Fruit fly (Drosophila melanogaster) whole organism, prepupa: ENCODE results near the gene niki.

ENCODE experiments used
- Blimp-1 ChIP-seq: fragments of 200-800 bp; sonication (Bioruptor generic); optimal IDR thresholded peaks from 3 replicates; lab custom pipeline; 2017; ENCODE audit warnings: missing biosample characterization, missing genetic modification characterization, mild to moderate bottlenecking, moderate library complexity, missing genetic modification reagents
- CG11762 ChIP-seq: fragments of 200-800 bp; sonication (Bioruptor generic); optimal IDR thresholded peaks from 3 replicates; lab custom pipeline; 2016; ENCODE audit warnings: missing biosample characterization, missing genetic modification characterization; ENCODE audit not compliant: insufficient read depth
- CG11902 ChIP-seq: fragments of 200-800 bp; sonication (Bioruptor generic); optimal IDR thresholded peaks from 3 replicates; lab custom pipeline; 2016; ENCODE audit warnings: missing biosample characterization, missing genetic modification characterization
- CG15336 ChIP-seq: fragments of 200-800 bp; sonication (Bioruptor generic); IDR thresholded peaks from 2 replicates; pipeline ENCODE4 v1.3.6; 2022; ENCODE audit warnings: missing biosample characterization, missing genetic modification characterization
- CG1621 ChIP-seq: fragments of 200-800 bp; sonication (Bioruptor generic); optimal IDR thresholded peaks from 3 replicates; lab custom pipeline; 2018; ENCODE audit warnings: missing biosample characterization, mild to moderate bottlenecking, missing genetic modification characterization
- CG16779 ChIP-seq: fragments of 200-800 bp; sonication (Bioruptor generic); optimal IDR thresholded peaks from 3 replicates; lab custom pipeline; 2017; ENCODE audit warnings: missing biosample characterization, mild to moderate bottlenecking, missing genetic modification characterization
- CG3032 ChIP-seq: fragments of 200-800 bp; optimal IDR thresholded peaks from 2 replicates; lab custom pipeline; 2019; ENCODE audit warnings: missing biosample characterization, mild to moderate bottlenecking, missing genetic modification characterization, moderate library complexity
- CG31627 ChIP-seq: fragments of 200-800 bp; sonication (Bioruptor generic); optimal IDR thresholded peaks from 3 replicates; lab custom pipeline; 2016; ENCODE audit warnings: missing biosample characterization, missing genetic modification characterization
- CG4318 ChIP-seq: fragments of 200-800 bp; sonication (Bioruptor generic); optimal IDR thresholded peaks from 3 replicates; lab custom pipeline; 2017; ENCODE audit warnings: missing biosample characterization, mild to moderate bottlenecking, missing genetic modification characterization
- CG6276 ChIP-seq: fragments of 200-800 bp; sonication (Bioruptor generic); optimal IDR thresholded peaks from 2 replicates; lab custom pipeline; 2017; ENCODE audit warnings: missing biosample characterization, mild to moderate bottlenecking, missing genetic modification characterization
- CG6792 ChIP-seq: fragments of 200-800 bp; sonication (Bioruptor generic); optimal IDR thresholded peaks from 3 replicates; lab custom pipeline; 2016; ENCODE audit warnings: missing biosample characterization, missing genetic modification characterization
- CG6854 ChIP-seq: fragments of 200-800 bp; sonication (Bioruptor generic); optimal IDR thresholded peaks from 2 replicates; lab custom pipeline; 2017; ENCODE audit warnings: missing biosample characterization, mild to moderate bottlenecking, missing genetic modification characterization
- CG7368 ChIP-seq: fragments of 200-800 bp; sonication (Bioruptor generic); optimal IDR thresholded peaks from 3 replicates; lab custom pipeline; 2016; ENCODE audit warnings: missing biosample characterization, missing genetic modification characterization
- CG8119 ChIP-seq: fragments of 200-800 bp; sonication (Bioruptor generic); IDR thresholded peaks from 3 replicates; pipeline ENCODE4 v1.3.6; 2022; ENCODE audit warnings: missing biosample characterization, missing genetic modification characterization
- CG8632 ChIP-seq: fragments of 200-800 bp; sonication (Bioruptor generic); optimal IDR thresholded peaks from 3 replicates; lab custom pipeline; 2016; ENCODE audit warnings: missing biosample characterization, missing genetic modification characterization
- CG9139 ChIP-seq: fragments of 200-800 bp; sonication (Bioruptor generic); optimal IDR thresholded peaks from 3 replicates; lab custom pipeline; 2017; ENCODE audit warnings: missing biosample characterization, mild to moderate bottlenecking, missing genetic modification characterization
- Eip75B ChIP-seq: fragments of 200-800 bp; sonication (Bioruptor generic); optimal IDR thresholded peaks from 3 replicates; lab custom pipeline; 2016; ENCODE audit warnings: missing biosample characterization, missing genetic modification characterization
- Eip93F ChIP-seq: fragments of 200-800 bp; sonication (Bioruptor generic); optimal IDR thresholded peaks from 2 replicates; lab custom pipeline; 2016; ENCODE audit warnings: missing biosample characterization, mild to moderate bottlenecking, missing genetic modification characterization
- Ets21C ChIP-seq: fragments of 200-800 bp; sonication (Bioruptor generic); optimal IDR thresholded peaks from 3 replicates; lab custom pipeline; 2016; ENCODE audit warnings: missing biosample characterization, missing genetic modification characterization
- Ets96B ChIP-seq: fragments of 200-800 bp; optimal IDR thresholded peaks from 2 replicates; lab custom pipeline; 2019; ENCODE audit warnings: missing biosample characterization, mild to moderate bottlenecking, missing genetic modification characterization, moderate library complexity
- Gug ChIP-seq: fragments of 200-800 bp; sonication (Bioruptor generic); IDR thresholded peaks from 2 replicates; pipeline ENCODE4 v1.3.6; 2022; ENCODE audit warnings: missing biosample characterization, missing genetic modification characterization
- Hr38 ChIP-seq: sonication (Bioruptor generic); optimal IDR thresholded peaks from 2 replicates; lab custom pipeline; 2016; ENCODE audit warnings: missing biosample characterization, missing genetic modification characterization
- Hr39 ChIP-seq: fragments of 200-800 bp; sonication (Bioruptor generic); optimal IDR thresholded peaks from 2 replicates; lab custom pipeline; 2016; ENCODE audit warnings: missing biosample characterization, missing genetic modification characterization
- Met ChIP-seq: fragments of 200-800 bp; sonication (Bioruptor generic); optimal IDR thresholded peaks from 3 replicates; lab custom pipeline; 2016; ENCODE audit warnings: missing biosample characterization, missing genetic modification characterization
- Smox ChIP-seq: fragments of 200-800 bp; sonication (Bioruptor generic); optimal IDR thresholded peaks from 3 replicates; lab custom pipeline; 2016; ENCODE audit warnings: missing biosample characterization, missing genetic modification characterization
- Sox102F ChIP-seq: fragments of 200-800 bp; sonication (Bioruptor generic); optimal IDR thresholded peaks from 2 replicates; lab custom pipeline; 2016; ENCODE audit warnings: missing biosample characterization, mild to moderate bottlenecking, missing genetic modification characterization
- Sox14 ChIP-seq: fragments of 200-800 bp; sonication (Bioruptor generic); optimal IDR thresholded peaks from 3 replicates; lab custom pipeline; 2016; ENCODE audit warnings: missing biosample characterization, missing genetic modification characterization
- Sox15 ChIP-seq: fragments of 200-800 bp; sonication (Bioruptor generic); optimal IDR thresholded peaks from 3 replicates; lab custom pipeline; 2016; ENCODE audit warnings: missing biosample characterization, missing genetic modification characterization
- cyc ChIP-seq: fragments of 200-800 bp; sonication (Bioruptor generic); optimal IDR thresholded peaks from 3 replicates; lab custom pipeline; 2016; ENCODE audit warnings: missing biosample characterization, missing genetic modification characterization
- dsx ChIP-seq: fragments of 200-800 bp; optimal IDR thresholded peaks from 3 replicates; lab custom pipeline; 2019; ENCODE audit warnings: missing biosample characterization, mild to moderate bottlenecking, missing genetic modification characterization, moderate library complexity; ENCODE audit not compliant: poor library complexity, severe bottlenecking
- eg ChIP-seq: fragments of 200-800 bp; sonication (Bioruptor generic); IDR thresholded peaks from 3 replicates; pipeline ENCODE4 v1.3.6; 2022; ENCODE audit warnings: missing biosample characterization, missing genetic modification characterization
- fd59A ChIP-seq: fragments of 200-800 bp; sonication (Bioruptor generic); optimal IDR thresholded peaks from 2 replicates; lab custom pipeline; 2017; ENCODE audit warnings: missing biosample characterization, mild to moderate bottlenecking, missing genetic modification characterization, missing genetic modification reagents
- fd85E ChIP-seq: fragments of 200-800 bp; sonication (Bioruptor generic); optimal IDR thresholded peaks from 3 replicates; lab custom pipeline; 2016; ENCODE audit warnings: missing biosample characterization, missing genetic modification characterization
- lz ChIP-seq: fragments of 200-800 bp; sonication (Bioruptor generic); optimal IDR thresholded peaks from 3 replicates; lab custom pipeline; 2016; ENCODE audit warnings: missing biosample characterization, missing genetic modification characterization
- pdm3 ChIP-seq: fragments of 200-800 bp; sonication (Bioruptor generic); optimal IDR thresholded peaks from 3 replicates; lab custom pipeline; 2016; ENCODE audit warnings: missing biosample characterization, missing genetic modification characterization
- spab ChIP-seq: fragments of 200-800 bp; sonication (Bioruptor generic); optimal IDR thresholded peaks from 2 replicates; lab custom pipeline; 2017; ENCODE audit warnings: missing biosample characterization, mild to moderate bottlenecking, missing genetic modification characterization, missing genetic modification reagents
- ss ChIP-seq, 2 experiments: fragments of 200-800 bp; sonication (Bioruptor generic); optimal IDR thresholded peaks; 2 replicates in 1 of 2; 3 replicates in 1 of 2; lab custom pipeline; 2017 to 2018; ENCODE audit warnings: mild to moderate bottlenecking in 2 of 2, missing biosample characterization in 2 of 2, missing genetic modification characterization in 2 of 2, moderate library complexity in 1 of 2
- svp ChIP-seq: fragments of 200-800 bp; sonication (Bioruptor generic); peaks from one replicate; lab custom pipeline; 2016; ENCODE audit warnings: missing biosample characterization, missing genetic modification characterization
- topi ChIP-seq: fragments of 200-800 bp; sonication (Bioruptor generic); optimal IDR thresholded peaks from 3 replicates; lab custom pipeline; 2016; ENCODE audit warnings: missing biosample characterization, missing genetic modification characterization
- vri ChIP-seq: fragments of 200-800 bp; sonication (Bioruptor generic); optimal IDR thresholded peaks from 3 replicates; lab custom pipeline; 2016; ENCODE audit warnings: missing biosample characterization, mild to moderate bottlenecking, missing genetic modification characterization

niki gene

DNA sequence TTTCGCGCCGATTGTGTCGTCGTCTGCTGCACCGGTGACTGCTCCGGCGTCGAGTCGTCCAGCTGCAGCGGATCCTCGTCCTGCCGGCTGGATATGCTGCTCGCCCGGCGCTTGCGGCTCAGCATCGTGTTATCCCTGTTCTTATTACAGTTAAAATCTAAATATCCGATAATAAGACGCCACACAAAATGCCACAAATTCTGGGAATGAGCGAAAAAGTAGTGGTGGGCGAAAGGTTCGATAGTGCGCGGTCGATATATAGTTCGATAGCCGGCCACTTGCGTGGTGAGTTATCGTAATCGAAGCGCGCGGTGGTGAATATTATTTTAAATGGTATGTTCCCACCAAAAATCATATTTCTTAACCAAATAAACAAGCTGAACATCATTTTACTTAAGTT, 20.4 kb downstream of the niki start, which contains the start of gene polybromo:
polybromo (minus strand) TSS at position 212 of the 400 bp plus-strand sequence.
- TF ChIP-seq CG4318 (no peak), CG3032 (tag; lab: Kevin White, UChicago) (no peak), dsx (GFP tag; lab: Kevin White, UChicago) (no peak), CG6854 (GFP tag; lab: Kevin White, UChicago) (no peak), Ets21C (no peak), lz (no peak), CG7368 (no peak)

DNA sequence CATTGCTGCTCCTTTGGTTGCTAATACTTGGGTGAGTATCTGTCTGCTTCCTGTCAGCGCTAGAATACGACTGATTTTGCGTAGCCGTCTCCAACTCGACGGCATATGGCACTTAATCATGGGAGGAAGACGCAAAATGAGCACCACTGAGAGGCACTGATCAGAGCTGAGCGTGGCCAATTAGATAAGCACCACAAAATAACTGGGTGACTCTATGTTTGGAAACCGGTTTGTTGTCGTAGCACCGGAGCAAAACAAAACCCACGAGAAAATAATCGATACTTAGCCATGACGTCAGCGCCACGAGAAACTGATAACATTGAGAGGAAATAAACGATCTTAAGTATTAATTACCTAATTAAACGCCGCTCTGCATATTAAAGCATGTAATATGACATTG, 25.9 kb downstream of the niki start, which contains the start of gene Ude:
Ude (minus strand) TSS at position 166 of the 400 bp plus-strand sequence.
- TF ChIP-seq vri (GFP tag; lab: Kevin White, UChicago) (peak; percentile 19), svp (GFP tag; lab: Kevin White, UChicago) (no peak)

DNA sequence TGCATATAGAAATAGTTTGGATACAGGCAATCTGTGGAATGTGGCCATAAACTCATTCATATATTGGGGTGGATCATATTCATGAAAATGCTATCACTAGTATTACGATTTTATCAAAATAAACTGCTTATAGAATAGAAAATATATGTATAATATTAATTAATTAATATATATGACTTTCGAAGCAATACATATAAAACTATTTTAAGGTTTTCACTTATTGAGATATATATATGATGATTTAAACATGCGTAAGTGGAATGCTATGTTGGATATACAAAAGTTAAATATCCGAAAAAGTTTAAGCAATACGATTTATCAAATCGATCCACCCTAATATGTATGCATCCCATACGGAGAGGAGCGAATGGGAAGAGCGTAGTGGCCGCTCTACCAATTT, 26.9 kb downstream of the niki start:
- TF ChIP-seq CG8119 (GFP tag; lab: Robert Waterston, UW) (peak; percentile 34; the same call in 2 of the 3 replicates), CG8632 (GFP tag; lab: Kevin White, UChicago) (no peak)

DNA sequence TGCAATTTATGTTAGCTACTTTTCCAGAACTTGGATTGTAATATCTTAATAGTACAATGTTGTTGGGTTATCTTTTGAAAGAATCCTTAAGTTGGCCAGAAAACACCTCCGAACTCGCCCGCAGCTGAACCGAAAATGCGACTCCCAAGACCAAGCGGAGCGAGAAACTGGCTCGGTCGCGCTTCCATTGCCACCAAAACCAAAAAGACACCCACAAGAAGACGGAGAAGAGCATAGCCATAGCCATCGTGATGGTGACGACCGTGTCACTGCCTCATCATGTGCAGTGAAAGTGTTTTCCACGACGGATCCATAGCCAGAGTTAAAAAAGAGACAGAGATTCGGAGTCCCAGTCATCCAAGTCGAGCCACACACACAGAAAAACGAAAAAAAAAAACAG, 35.4 kb downstream of the niki start, which contains the start of gene CG13634:
CG13634 (minus strand) TSS at position 101 of the 400 bp plus-strand sequence.
- TF ChIP-seq CG9139 (GFP tag; lab: Kevin White, UChicago) (no peak), cyc (GFP tag; lab: Kevin White, UChicago) (no peak), CG8632 (GFP tag; lab: Kevin White, UChicago) (no peak), Sox14 (GFP tag; lab: Kevin White, UChicago) (no peak), CG1621 (tag; lab: Kevin White, UChicago) (no peak)

DNA sequence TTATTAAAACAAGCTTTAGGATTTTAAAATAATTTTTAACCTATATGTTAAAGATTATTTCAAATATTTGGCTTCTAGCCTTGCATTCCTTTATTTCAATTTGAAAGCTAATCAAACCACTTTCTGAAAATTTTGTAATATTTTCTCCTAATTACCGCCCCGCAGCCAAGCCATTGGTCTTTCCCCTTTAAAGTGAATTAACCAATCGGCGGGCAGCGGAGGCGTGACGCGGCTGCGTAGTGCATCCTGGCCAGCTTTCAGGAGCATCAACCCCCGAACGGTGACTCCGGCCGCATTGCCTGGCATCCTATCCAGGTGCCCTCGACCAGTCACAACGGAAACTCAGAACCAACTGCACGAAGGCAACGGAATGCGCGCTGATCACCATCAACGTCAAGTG, 37.7 kb downstream of the niki start, which contains the start of gene Ets96B:
Ets96B (plus strand) TSS at position 321 of the 400 bp plus-strand sequence.
- TF ChIP-seq Gug: no peak
- TF ChIP-seq Sox15: no peak
- no peak for TF ChIP-seq Sox102F
- TF ChIP-seq CG8119 (GFP tag; lab: Robert Waterston, UW): no peak
- TF ChIP-seq fd85E: no peak
- no peak for TF ChIP-seq Eip93F (GFP tag; lab: Kevin White, UChicago)
- no peak for TF ChIP-seq fd59A
- TF ChIP-seq CG6276 (GFP tag; lab: Kevin White, UChicago): no peak
- TF ChIP-seq svp (GFP tag; lab: Kevin White, UChicago): no peak
- TF ChIP-seq Met (GFP tag; lab: Kevin White, UChicago): no peak
- TF ChIP-seq CG16779 (tag; lab: Kevin White, UChicago): no peak

DNA sequence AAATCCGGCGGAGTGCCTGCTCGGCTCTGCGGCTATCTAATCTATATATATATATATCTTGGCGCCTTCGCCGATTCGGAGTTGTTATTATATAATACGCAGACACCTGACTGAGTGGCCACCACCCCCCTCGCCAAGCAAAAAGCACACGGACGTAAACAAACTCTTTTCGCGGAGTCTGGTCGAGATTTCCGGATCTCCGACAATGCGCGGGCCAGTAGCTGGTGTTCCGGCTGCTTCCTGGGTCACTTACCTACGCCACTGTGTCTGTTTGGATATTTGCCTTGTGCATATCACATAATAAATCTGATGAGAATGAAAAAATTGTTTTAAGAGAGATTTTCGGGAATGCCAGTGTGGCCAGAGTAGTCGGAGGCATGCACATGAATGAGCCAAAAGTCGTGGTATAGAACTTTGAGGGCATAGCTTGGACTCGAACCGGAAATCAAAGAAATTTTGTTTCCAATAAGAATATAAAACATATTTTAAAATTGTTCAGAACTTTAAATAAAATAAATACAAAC, 38.3 kb downstream of the niki start, which contains the start of gene CG5805:
CG5805 (minus strand) TSS at position 380 of the 524 bp plus-strand sequence.
- peak; percentile 70 for TF ChIP-seq lz
- peak; percentile 52 for TF ChIP-seq CG7368
- peak; percentile 23 for TF ChIP-seq CG8632 (GFP tag; lab: Kevin White, UChicago)
- peak; percentile 54 for TF ChIP-seq CG11902 (GFP tag; lab: Kevin White, UChicago)
- TF ChIP-seq CG15336 (GFP tag; lab: Robert Waterston, UW): no peak
- TF ChIP-seq CG9139 (GFP tag; lab: Kevin White, UChicago): no peak
- peak in 1 of 2 experiments; percentile 29 for TF ChIP-seq ss (GFP tag; optimal IDR thresholded peaks at IDR 0.05; lab: Kevin White, UChicago)
- peak; percentile 59 for TF ChIP-seq Sox14 (GFP tag; lab: Kevin White, UChicago)
- no peak for TF ChIP-seq Hr38
- peak; percentile 72 for TF ChIP-seq Hr39 (GFP tag; lab: Kevin White, UChicago)
- peak; percentile 65 for TF ChIP-seq CG31627 (GFP tag; lab: Kevin White, UChicago)
- no peak for TF ChIP-seq spab (GFP tag; lab: Kevin White, UChicago)
- peak; percentile 39 for TF ChIP-seq CG11762 (GFP tag; lab: Kevin White, UChicago)
- no peak for TF ChIP-seq Ets96B (tag; lab: Kevin White, UChicago)
- TF ChIP-seq Sox102F: peak; percentile 31
- no peak for TF ChIP-seq CG8119 (GFP tag; lab: Robert Waterston, UW)
- TF ChIP-seq Eip75B (GFP tag; lab: Kevin White, UChicago): peak; percentile 36
- TF ChIP-seq topi (GFP tag; lab: Kevin White, UChicago): peak; percentile 69
- TF ChIP-seq Sox15: peak; percentile 52
- peak; percentile 64 for TF ChIP-seq pdm3 (GFP tag; lab: Kevin White, UChicago)
- TF ChIP-seq Smox (GFP tag; lab: Kevin White, UChicago): peak; percentile 74
- TF ChIP-seq Met (GFP tag; lab: Kevin White, UChicago): peak; percentile 77
- peak; percentile 43 for TF ChIP-seq Blimp-1
- peak; percentile 55 for TF ChIP-seq CG1621 (tag; lab: Kevin White, UChicago)
- TF ChIP-seq eg (GFP tag; lab: Robert Waterston, UW): peak; percentile 75
- no peak for TF ChIP-seq dsx (GFP tag; lab: Kevin White, UChicago)
- TF ChIP-seq CG6792 (GFP tag; lab: Kevin White, UChicago): peak; percentile 31
